Worm (Caenorhabditis elegans) whole organism, L2 larva: ENCODE data around the gene srw-67.

Experiments
- ZK546.5 ChIP-seq: sonication (generic microtip); optimal IDR thresholded peaks from 2 replicates; lab custom pipeline; 2017; ENCODE audit warnings: missing biosample characterization, missing genetic modification characterization
- alr-1 ChIP-seq: fragments of 150-350 bp; optimal IDR thresholded peaks from 2 replicates; lab custom pipeline; 2014; ENCODE audit warnings: missing biosample characterization, missing genetic modification characterization
- ama-1 ChIP-seq: fragments of 150-350 bp; optimal IDR thresholded peaks from 2 replicates; lab custom pipeline; 2018; ENCODE audit warnings: inconsistent platforms
- blmp-1 ChIP-seq: sonication (generic microtip); optimal IDR thresholded peaks from 2 replicates; lab custom pipeline; 2017; ENCODE audit warnings: missing genetic modification characterization, mild to moderate bottlenecking, missing compliant biosample characterization, antibody characterized with exemption, moderate library complexity; ENCODE audit not compliant: insufficient read depth
- ceh-16 ChIP-seq: fragments of 150-350 bp; optimal IDR thresholded peaks from 2 replicates; lab custom pipeline; 2014; ENCODE audit warnings: missing biosample characterization, missing genetic modification characterization
- dmd-4 ChIP-seq: sonication (generic microtip); optimal IDR thresholded peaks from 2 replicates; lab custom pipeline; 2017; ENCODE audit warnings: missing biosample characterization, missing genetic modification characterization
- egl-27 ChIP-seq: sonication (generic microtip); optimal IDR thresholded peaks from 3 replicates; lab custom pipeline; 2017; ENCODE audit warnings: missing biosample characterization, missing genetic modification reagents, missing genetic modification characterization
- nhr-237 ChIP-seq: fragments of 150-350 bp; optimal IDR thresholded peaks from 2 replicates; lab custom pipeline; 2014; ENCODE audit warnings: missing biosample characterization, missing genetic modification characterization
- nhr-6 ChIP-seq: fragments of 150-350 bp; optimal IDR thresholded peaks from 2 replicates; lab custom pipeline; 2014; ENCODE audit warnings: missing biosample characterization, missing genetic modification characterization
- skn-1 ChIP-seq: sonication (generic microtip); optimal IDR thresholded peaks from 2 replicates; lab custom pipeline; 2017; ENCODE audit warnings: missing biosample characterization, missing genetic modification characterization
- snpc-4 ChIP-seq: fragments of 150-350 bp; optimal IDR thresholded peaks from 2 replicates; lab custom pipeline; 2014; ENCODE audit warnings: missing biosample characterization, missing genetic modification characterization
- unc-62 ChIP-seq: fragments of 150-350 bp; optimal IDR thresholded peaks from 2 replicates; lab custom pipeline; 2014; ENCODE audit warnings: missing biosample characterization, missing genetic modification reagents, missing genetic modification characterization
- ztf-4 ChIP-seq: fragments of 150-350 bp; optimal IDR thresholded peaks from 2 replicates; lab custom pipeline; 2014; ENCODE audit warnings: missing biosample characterization, missing genetic modification characterization

DNA sequence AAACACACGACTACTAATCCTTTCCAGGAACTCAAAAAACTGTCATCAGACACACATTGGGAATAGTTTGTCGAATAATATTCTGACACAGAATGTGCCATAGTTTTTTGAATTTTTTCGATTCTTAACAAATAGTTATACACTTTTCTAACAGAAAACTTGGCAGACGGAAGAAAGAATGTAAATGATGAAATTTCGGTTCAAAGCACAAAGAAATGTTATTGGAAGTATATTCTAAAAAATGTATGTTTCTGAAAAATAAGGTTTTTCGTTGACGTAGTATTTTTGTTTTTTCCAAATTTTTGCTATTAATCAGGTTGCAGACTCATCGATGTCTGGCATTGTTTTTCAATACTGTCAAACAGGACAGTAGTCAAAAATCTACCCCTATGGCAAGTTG is 43.4 kb downstream of the srw-67 start, which contains the start of gene srh-92:
- no peak for TF ChIP-seq blmp-1
- no peak for TF ChIP-seq unc-62 (GFP tag; lab: Kevin White, UChicago)
- no peak for TF ChIP-seq ceh-16 (tag; lab: Kevin White, UChicago)
- no peak for TF ChIP-seq ZK546.5 (tag; lab: Kevin White, UChicago)
- TF ChIP-seq nhr-237 (tag; lab: Kevin White, UChicago): no peak
- TF ChIP-seq dmd-4 (tag; lab: Kevin White, UChicago): no peak
- no peak for TF ChIP-seq egl-27 (tag; lab: Kevin White, UChicago)
- no peak for TF ChIP-seq alr-1
- TF ChIP-seq skn-1: no peak
- no peak for TF ChIP-seq nhr-6
- no peak for TF ChIP-seq ztf-4
- no peak for TF ChIP-seq snpc-4 (tag; lab: Kevin White, UChicago)
- TF ChIP-seq ama-1 (lab: Kevin White, UChicago): no peak
